Fruit fly (Drosophila melanogaster) whole organism, wandering third instar larva: ENCODE measurements around the gene CG12116.

Experiments
- Abd-B ChIP-seq: fragments of >200 bp; optimal IDR thresholded peaks from 2 replicates; lab custom pipeline; 2017; ENCODE audit warnings: missing biosample characterization, missing genetic modification characterization
- CG32264 ChIP-seq: fragments of 200-800 bp; sonication (Bioruptor generic); optimal IDR thresholded peaks from 2 replicates; lab custom pipeline; 2016; ENCODE audit warnings: missing biosample characterization, missing genetic modification characterization
- CG9705 ChIP-seq: fragments of 200-800 bp; sonication (Bioruptor generic); optimal IDR thresholded peaks from 2 replicates; lab custom pipeline; 2018; ENCODE audit warnings: missing biosample characterization, mild to moderate bottlenecking, missing genetic modification characterization
- CrebA ChIP-seq: fragments of 200-800 bp; sonication (Bioruptor generic); optimal IDR thresholded peaks from 2 replicates; lab custom pipeline; 2016; ENCODE audit warnings: missing biosample characterization, mild to moderate bottlenecking, missing genetic modification characterization, borderline replicate concordance
- Dfd ChIP-seq: fragments of >200 bp; optimal IDR thresholded peaks from 2 replicates; lab custom pipeline; 2017; ENCODE audit warnings: missing biosample characterization, missing genetic modification characterization
- Dif ChIP-seq: fragments of 200-275, 200-300 bp; sonication (Bioruptor generic); optimal IDR thresholded peaks from 2 replicates; lab custom pipeline; 2018; ENCODE audit warnings: missing biosample characterization, missing genetic modification characterization; ENCODE audit not compliant: partially characterized antibody
- GATAd ChIP-seq: sonication (Bioruptor generic); optimal IDR thresholded peaks from 2 replicates; lab custom pipeline; 2016; ENCODE audit warnings: missing biosample characterization, missing genetic modification characterization
- HLH106 ChIP-seq: fragments of 200-800 bp; optimal IDR thresholded peaks from 3 replicates; lab custom pipeline; 2019; ENCODE audit warnings: missing biosample characterization, mild to moderate bottlenecking, missing genetic modification characterization, moderate library complexity
- Hnf4 ChIP-seq: fragments of 200-800 bp; sonication (Bioruptor generic); optimal IDR thresholded peaks from 2 replicates; lab custom pipeline; 2016; ENCODE audit warnings: missing biosample characterization, mild to moderate bottlenecking, missing genetic modification characterization
- Hr78 ChIP-seq: fragments of >200 bp; optimal IDR thresholded peaks from 2 replicates; lab custom pipeline; 2017; ENCODE audit warnings: missing biosample characterization, missing genetic modification characterization
- Hr83 ChIP-seq: fragments of 200-300 bp; sonication (Bioruptor generic); optimal IDR thresholded peaks from 2 replicates; lab custom pipeline; 2016; ENCODE audit warnings: missing biosample characterization, mild to moderate bottlenecking, missing genetic modification characterization, moderate library complexity; ENCODE audit not compliant: poor library complexity, severe bottlenecking
- Jra ChIP-seq: sonication (Bioruptor generic); optimal IDR thresholded peaks from 2 replicates; lab custom pipeline; 2016; ENCODE audit warnings: missing biosample characterization, missing genetic modification characterization
- Mio ChIP-seq: sonication (Bioruptor generic); optimal IDR thresholded peaks from 2 replicates; lab custom pipeline; 2016; ENCODE audit warnings: missing biosample characterization, missing genetic modification characterization
- Myc ChIP-seq: fragments of >200 bp; optimal IDR thresholded peaks from 2 replicates; lab custom pipeline; 2017
- N ChIP-seq: fragments of >200 bp; optimal IDR thresholded peaks from 2 replicates; lab custom pipeline; 2018; ENCODE audit warnings: missing biosample characterization, missing external identifiers, missing genetic modification characterization
- OdsH ChIP-seq: fragments of 200-800 bp; sonication (Bioruptor generic); optimal IDR thresholded peaks from 2 replicates; lab custom pipeline; 2016; ENCODE audit warnings: missing biosample characterization, mild to moderate bottlenecking, missing genetic modification characterization
- Rel ChIP-seq, 2 experiments: fragments of 200-800 bp; sonication (Bioruptor generic) in 1 of 2; optimal IDR thresholded peaks; 2 replicates in 1 of 2; 3 replicates in 1 of 2; lab custom pipeline; 2016 to 2019; ENCODE audit warnings: mild to moderate bottlenecking in 2 of 2, missing biosample characterization in 2 of 2, missing genetic modification characterization in 2 of 2, moderate library complexity in 1 of 2
- Sp1 ChIP-seq: fragments of 200-800 bp; sonication (Bioruptor generic); optimal IDR thresholded peaks from 3 replicates; lab custom pipeline; 2019; ENCODE audit warnings: missing biosample characterization, mild to moderate bottlenecking, missing genetic modification characterization, moderate library complexity
- Vsx2 ChIP-seq: fragments of 200-300, 225-300 bp; sonication (Bioruptor generic); optimal IDR thresholded peaks from 2 replicates; lab custom pipeline; 2018; ENCODE audit warnings: missing biosample characterization, missing genetic modification characterization; ENCODE audit not compliant: partially characterized antibody
- br ChIP-seq: fragments of 200-800 bp; sonication (Bioruptor generic); optimal IDR thresholded peaks from 2 replicates; lab custom pipeline; 2016; ENCODE audit warnings: missing biosample characterization, missing genetic modification characterization
- brk ChIP-seq: fragments of 200-800 bp; sonication (Bioruptor generic); optimal IDR thresholded peaks from 2 replicates; lab custom pipeline; 2016; ENCODE audit warnings: missing biosample characterization, mild to moderate bottlenecking, missing genetic modification characterization
- dl ChIP-seq, 2 experiments: fragments of 175-275, 200-275 bp in 1 of 2; fragments of 200-275 bp in 1 of 2; sonication (Bioruptor generic); optimal IDR thresholded peaks; lab custom pipeline; 2018; ENCODE audit warnings: mild to moderate bottlenecking in 2 of 2, missing biosample characterization in 2 of 2, missing genetic modification characterization in 2 of 2, moderate library complexity in 2 of 2; ENCODE audit not compliant: partially characterized antibody in 2 of 2, insufficient read depth in 1 of 2
- dmrt93B ChIP-seq: fragments of 200-800 bp; sonication (Bioruptor generic); optimal IDR thresholded peaks from 2 replicates; lab custom pipeline; 2018; ENCODE audit warnings: missing biosample characterization, mild to moderate bottlenecking, missing genetic modification characterization
- dsf ChIP-seq: sonication (Bioruptor generic); optimal IDR thresholded peaks from 2 replicates; lab custom pipeline; 2016; ENCODE audit warnings: missing biosample characterization, missing genetic modification characterization, borderline replicate concordance
- ey ChIP-seq: fragments of 200-800 bp; sonication (Bioruptor generic); optimal IDR thresholded peaks from 2 replicates; lab custom pipeline; 2016; ENCODE audit warnings: missing biosample characterization, missing genetic modification characterization
- foxo ChIP-seq, 2 experiments: fragments of 200-800 bp; sonication (Bioruptor generic); optimal IDR thresholded peaks; 2 replicates in 1 of 2; 3 replicates in 1 of 2; lab custom pipeline; 2016 to 2017; ENCODE audit warnings: missing biosample characterization in 2 of 2, missing genetic modification characterization in 2 of 2
- fru ChIP-seq: fragments of 200-800 bp; sonication (Bioruptor generic); optimal IDR thresholded peaks from 3 replicates; lab custom pipeline; 2016; ENCODE audit warnings: missing biosample characterization, mild to moderate bottlenecking, missing genetic modification characterization
- h ChIP-seq: fragments of 200-800 bp; sonication (Bioruptor generic); optimal IDR thresholded peaks from 3 replicates; lab custom pipeline; 2016; ENCODE audit warnings: missing biosample characterization, mild to moderate bottlenecking, missing genetic modification characterization
- jim ChIP-seq: fragments of 175-275, 200-325 bp; sonication (Bioruptor generic); optimal IDR thresholded peaks from 2 replicates; lab custom pipeline; 2016; ENCODE audit warnings: missing biosample characterization, mild to moderate bottlenecking, missing genetic modification characterization
- lola ChIP-seq: fragments of >200 bp; optimal IDR thresholded peaks from 2 replicates; lab custom pipeline; 2017; ENCODE audit warnings: missing biosample characterization, missing genetic modification characterization
- pan ChIP-seq: fragments of >200 bp; optimal IDR thresholded peaks from 2 replicates; lab custom pipeline; 2017
- psq ChIP-seq: fragments of 200-800 bp; sonication (Bioruptor generic); optimal IDR thresholded peaks from 3 replicates; lab custom pipeline; 2017; ENCODE audit warnings: missing biosample characterization, mild to moderate bottlenecking, missing genetic modification characterization, moderate library complexity
- rgr ChIP-seq: fragments of 200-800 bp; sonication (Bioruptor generic); optimal IDR thresholded peaks from 3 replicates; lab custom pipeline; 2016; ENCODE audit warnings: missing biosample characterization, mild to moderate bottlenecking, missing genetic modification characterization
- sage ChIP-seq: fragments of 200-800 bp; sonication (Bioruptor generic); optimal IDR thresholded peaks from 2 replicates; lab custom pipeline; 2016; ENCODE audit warnings: missing biosample characterization, mild to moderate bottlenecking, missing genetic modification characterization
- sv ChIP-seq: fragments of 200-800 bp; sonication (Bioruptor generic); optimal IDR thresholded peaks from 3 replicates; lab custom pipeline; 2016; ENCODE audit warnings: missing biosample characterization, missing genetic modification characterization
- tai ChIP-seq: sonication (Bioruptor generic); optimal IDR thresholded peaks from 2 replicates; lab custom pipeline; 2016; ENCODE audit warnings: missing biosample characterization, missing genetic modification characterization
- usp ChIP-seq: fragments of >200 bp; optimal IDR thresholded peaks from 2 replicates; lab custom pipeline; 2017; ENCODE audit warnings: missing biosample characterization, missing genetic modification characterization
- woc ChIP-seq: sonication (Bioruptor generic); optimal IDR thresholded peaks from 2 replicates; lab custom pipeline; 2016; ENCODE audit warnings: missing biosample characterization, mild to moderate bottlenecking, missing genetic modification characterization

The CG12116 gene

dm6 chrX:8497604-8498232 is 28.9 kb upstream of the CG12116 start:
- peak; percentile 12 for TF ChIP-seq ey (GFP tag; lab: Kevin White, UChicago)
- TF ChIP-seq h (GFP tag; lab: Kevin White, UChicago) = peak; percentile 71
- TF ChIP-seq foxo (GFP tag; optimal IDR thresholded peaks at IDR 0.05; lab: Kevin White, UChicago) = peak in 1 of 2 experiments; percentile 31
- no peak for TF ChIP-seq sage
- no peak for TF ChIP-seq Rel (GFP tag; optimal IDR thresholded peaks at IDR 0.05; lab: Kevin White, UChicago)
- TF ChIP-seq Rel (tag; optimal IDR thresholded peaks at IDR 0.05; lab: Kevin White, UChicago) = peak; percentile 75
- TF ChIP-seq fru (GFP tag; lab: Kevin White, UChicago) = peak; percentile 35
- TF ChIP-seq OdsH = no peak
- peak; percentile 20 for TF ChIP-seq rgr
- TF ChIP-seq, all 38 proteins: peak for 6

- TF ChIP-seq dl (GFP tag; optimal IDR thresholded peaks at IDR 0.05; lab: Kevin White, UChicago; ENCODE audit: insufficient read depth in 1 of 2, partially characterized antibody in 2 of 2) = no peak
- TF ChIP-seq sv (GFP tag; lab: Kevin White, UChicago) = no peak
Observed at dm6 chrX:8496362-8496761, 27.6 kb upstream of the CG12116 start.

dm6 chrX:8493473-8493872 is 24.7 kb upstream of the CG12116 start:
- TF ChIP-seq rgr (peak; percentile 9), HLH106 (tag; lab: Kevin White, UChicago) (no peak), Hr83 (no peak), brk (no peak), fru (GFP tag; lab: Kevin White, UChicago) (peak; percentile 24)

dm6 chrX:8492849-8493248 is 24.0 kb upstream of the CG12116 start:
- TF ChIP-seq rgr = peak; percentile 56
- no peak for TF ChIP-seq Dif (GFP tag; lab: Kevin White, UChicago)
- TF ChIP-seq Jra (GFP tag; lab: Kevin White, UChicago) = no peak
- TF ChIP-seq brk = no peak
- TF ChIP-seq Vsx2 (GFP tag; lab: Kevin White, UChicago) = no peak
- peak; percentile 68 for TF ChIP-seq HLH106 (tag; lab: Kevin White, UChicago)
- TF ChIP-seq Abd-B (GFP tag; lab: Kevin White, UChicago) = no peak
- peak; percentile 49 for TF ChIP-seq Sp1 (GFP tag; lab: Kevin White, UChicago)
- TF ChIP-seq lola (GFP tag; lab: Kevin White, UChicago) = no peak
- TF ChIP-seq dl (GFP tag; optimal IDR thresholded peaks at IDR 0.05; lab: Kevin White, UChicago; ENCODE audit: insufficient read depth in 1 of 2, partially characterized antibody in 2 of 2) = no peak
- no peak for TF ChIP-seq Dfd
- TF ChIP-seq fru (GFP tag; lab: Kevin White, UChicago) = peak; percentile 26
- no peak for TF ChIP-seq Mio
- TF ChIP-seq h (GFP tag; lab: Kevin White, UChicago) = peak; percentile 48
- TF ChIP-seq ey (GFP tag; lab: Kevin White, UChicago) = peak; percentile 19
- TF ChIP-seq woc (GFP tag; lab: Kevin White, UChicago) = no peak
- no peak for TF ChIP-seq Rel (GFP tag; optimal IDR thresholded peaks at IDR 0.05; lab: Kevin White, UChicago)
- TF ChIP-seq Rel (tag; optimal IDR thresholded peaks at IDR 0.05; lab: Kevin White, UChicago) = no peak
- TF ChIP-seq usp (GFP tag; lab: Kevin White, UChicago) = no peak
- TF ChIP-seq sv (GFP tag; lab: Kevin White, UChicago) = peak; percentile 34
- no peak for TF ChIP-seq N (GFP tag; lab: Kevin White, UChicago)
- TF ChIP-seq pan (lab: Kevin White, UChicago) = no peak
- no peak for TF ChIP-seq CrebA (GFP tag; lab: Kevin White, UChicago)
- TF ChIP-seq Hr83 = no peak
- no peak for TF ChIP-seq tai (GFP tag; lab: Kevin White, UChicago)
- TF ChIP-seq dmrt93B (GFP tag; lab: Kevin White, UChicago) = peak; percentile 45
- TF ChIP-seq psq (GFP tag; lab: Kevin White, UChicago) = peak; percentile 24
- TF ChIP-seq br (GFP tag; lab: Kevin White, UChicago) = no peak
- TF ChIP-seq Hnf4 = peak; percentile 17
- TF ChIP-seq GATAd = no peak
- no peak for TF ChIP-seq jim
- peak; percentile 34 for TF ChIP-seq sage
- no peak for TF ChIP-seq OdsH
- no peak for TF ChIP-seq Myc (lab: Kevin White, UChicago)
- TF ChIP-seq dsf = no peak
- peak in 1 of 2 experiments; percentile 68 for TF ChIP-seq foxo (GFP tag; optimal IDR thresholded peaks at IDR 0.05; lab: Kevin White, UChicago)
- TF ChIP-seq CG32264 (GFP tag; lab: Kevin White, UChicago) = no peak
- TF ChIP-seq CG9705 (GFP tag; lab: Kevin White, UChicago) = no peak
- no peak for TF ChIP-seq Hr78 (GFP tag; lab: Kevin White, UChicago)
